Worm (Caenorhabditis elegans): ENCODE measurements around the gene txdc-12.1.

- TF ChIP-seq nhr-237 (tag; optimal IDR thresholded peaks at IDR 0.05) (no peak), ceh-28 (tag; optimal IDR thresholded peaks at IDR 0.05) (no peak), snpc-4 (tag; optimal IDR thresholded peaks at IDR 0.05) (no peak), ceh-16 (tag; optimal IDR thresholded peaks at IDR 0.05) (no peak), pqm-1 (tag; optimal IDR thresholded peaks at IDR 0.05) (no peak)
These were observed 28.4 kb upstream of the txdc-12.1 start for ce11 chrII:12211652-12212245.

Data from whole organism, L3 larva.